Worm (Caenorhabditis elegans): ENCODE results near the gene F19B10.6.

DNA sequence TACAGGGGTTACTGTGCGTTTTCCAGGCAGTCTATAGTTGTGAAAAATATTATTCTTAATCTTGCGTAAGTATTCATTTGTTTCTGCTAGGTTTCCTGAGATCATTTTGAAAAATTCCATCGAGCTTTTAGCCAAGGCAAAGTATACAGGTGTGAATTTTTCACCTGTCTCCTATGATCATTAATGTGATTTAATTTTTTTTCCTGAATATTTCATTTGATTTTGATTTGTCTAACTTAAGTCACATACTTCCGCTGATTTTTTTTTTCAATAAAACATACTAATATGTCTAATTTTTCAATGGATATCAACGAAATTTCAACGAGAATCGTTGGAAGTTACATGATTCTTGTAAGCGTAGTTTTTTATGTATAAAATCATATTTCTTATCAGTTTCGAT, 41.6 kb upstream of the F19B10.6 start, which contains the start of gene srx-108:
- TF ChIP-seq dao-5 (tag; optimal IDR thresholded peaks at IDR 0.05) (no peak), W03F9.2 (tag; optimal IDR thresholded peaks at IDR 0.05) (no peak), him-1 (tag; optimal IDR thresholded peaks at IDR 0.05) (no peak)
